Worm (Caenorhabditis elegans): ENCODE measurements around the gene clec-246.

DNA sequence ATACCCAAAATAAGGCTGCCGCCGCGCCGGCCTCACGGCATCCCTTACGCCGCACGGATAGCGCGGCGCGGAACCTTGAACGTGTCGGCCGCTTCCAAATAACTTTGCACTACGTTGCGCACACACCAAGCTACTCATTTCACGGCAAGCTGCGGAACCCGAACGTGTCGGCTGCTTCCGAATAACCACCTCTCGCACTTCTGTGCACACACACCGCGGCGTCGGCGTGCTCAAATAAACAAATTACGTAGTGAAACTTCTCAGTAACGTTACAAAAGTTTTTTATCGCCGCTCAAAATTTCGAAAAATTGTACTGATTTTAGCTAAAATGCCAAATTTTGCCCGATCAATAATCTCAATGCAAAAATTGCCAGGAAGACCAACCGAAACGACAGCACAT lies 23.6 kb downstream of the clec-246 start:
- no peak for TF ChIP-seq ceh-82 (tag; optimal IDR thresholded peaks at IDR 0.05)
- no peak for TF ChIP-seq nhr-11 (tag; optimal IDR thresholded peaks at IDR 0.05)
- no peak for TF ChIP-seq elt-3 (tag; optimal IDR thresholded peaks at IDR 0.05)
- TF ChIP-seq ZK546.5 (tag; optimal IDR thresholded peaks at IDR 0.05), result no peak
- TF ChIP-seq ztf-4 (tag; optimal IDR thresholded peaks at IDR 0.05), result no peak
- TF ChIP-seq nhr-77 (tag; optimal IDR thresholded peaks at IDR 0.05), result no peak
- TF ChIP-seq R02D3.7 (tag; optimal IDR thresholded peaks at IDR 0.05), result no peak
- TF ChIP-seq nhr-67 (tag; optimal IDR thresholded peaks at IDR 0.05), result no peak
- no peak for TF ChIP-seq lsy-12 (tag; optimal IDR thresholded peaks at IDR 0.05)
- no peak for TF ChIP-seq ceh-9 (tag; optimal IDR thresholded peaks at IDR 0.05)
- no peak for TF ChIP-seq ceh-28 (tag; optimal IDR thresholded peaks at IDR 0.05)
- TF ChIP-seq ceh-16 (tag; optimal IDR thresholded peaks at IDR 0.05), result no peak

Measured in whole organism, L3 larva.